Worm (Caenorhabditis elegans) whole organism, young adult: Measurements from ENCODE around the gene str-20.

ENCODE experiments used
- C06A6.2 ChIP-seq: fragments of 200-800 bp; sonication (Bioruptor generic); conservative IDR thresholded peaks from 2 replicates; pipeline ENCODE4 v1.3.6; 2022; ENCODE audit warnings: missing genetic modification characterization, missing compliant biosample characterization
- C17E4.6 ChIP-seq: fragments of 200-800 bp; sonication (Bioruptor generic); IDR thresholded peaks from 2 replicates; pipeline ENCODE4 v1.3.6; 2022; ENCODE audit warnings: missing genetic modification reagents, missing genetic modification characterization, missing compliant biosample characterization
- D2030.7 ChIP-seq: fragments of 200-800 bp; sonication (Bioruptor generic); IDR thresholded peaks from 2 replicates; pipeline ENCODE4 v1.3.6; 2022; ENCODE audit warnings: missing genetic modification reagents, missing genetic modification characterization, missing compliant biosample characterization
- F10E7.11 ChIP-seq: sonication (generic microtip); optimal IDR thresholded peaks from 2 replicates; lab custom pipeline; 2017; ENCODE audit warnings: mild to moderate bottlenecking, missing genetic modification characterization, moderate library complexity, missing compliant biosample characterization
- F22D6.2 ChIP-seq: sonication (generic microtip); optimal IDR thresholded peaks from 2 replicates; lab custom pipeline; 2016; ENCODE audit warnings: mild to moderate bottlenecking, missing genetic modification characterization, missing compliant biosample characterization
- F49E8.2 ChIP-seq: sonication (generic microtip); optimal IDR thresholded peaks from 3 replicates; lab custom pipeline; 2017; ENCODE audit warnings: missing genetic modification characterization, mild to moderate bottlenecking, missing compliant biosample characterization, antibody characterized with exemption, moderate library complexity; ENCODE audit not compliant: insufficient read depth
- F52B5.7 ChIP-seq: sonication (generic microtip); optimal IDR thresholded peaks from 2 replicates; lab custom pipeline; 2016; ENCODE audit warnings: mild to moderate bottlenecking, missing genetic modification characterization, missing compliant biosample characterization
- K11D2.4 ChIP-seq: fragments of 200-800 bp; sonication (Bioruptor generic); IDR thresholded peaks from 2 replicates; pipeline ENCODE4 v1.3.6; 2022; ENCODE audit warnings: missing genetic modification reagents, missing genetic modification characterization, missing compliant biosample characterization
- T07F8.4 ChIP-seq: sonication (generic microtip); optimal IDR thresholded peaks from 2 replicates; lab custom pipeline; 2016; ENCODE audit warnings: mild to moderate bottlenecking, missing genetic modification characterization, moderate library complexity, missing compliant biosample characterization
- T26A5.8 ChIP-seq: sonication (generic microtip); optimal IDR thresholded peaks from 2 replicates; lab custom pipeline; 2016; ENCODE audit warnings: missing genetic modification characterization, missing compliant biosample characterization
- Y53G8AR.9 ChIP-seq: fragments of 200-800 bp; sonication (Bioruptor generic); conservative IDR thresholded peaks from 2 replicates; pipeline ENCODE4 v1.3.6; 2022; ENCODE audit warnings: missing genetic modification reagents, missing genetic modification characterization, missing compliant biosample characterization
- Y95B8A.8 ChIP-seq: fragments of 200-800 bp; sonication (Bioruptor generic); IDR thresholded peaks from 2 replicates; pipeline ENCODE4 v1.3.6; 2022; ENCODE audit warnings: missing genetic modification reagents, missing genetic modification characterization, missing compliant biosample characterization
- ama-1 ChIP-seq, 3 experiments: fragments of 150-350 bp in 1 of 3; sonication (generic microtip) in 2 of 3; optimal IDR thresholded peaks; 2 replicates each; lab custom pipeline; 2014 to 2018; ENCODE audit warnings: missing biosample characterization in 2 of 3, missing genetic modification characterization in 2 of 3, missing genetic modification reagents in 2 of 3
- aptf-2 ChIP-seq: fragments of 200-800 bp; sonication (Bioruptor generic); conservative IDR thresholded peaks from 2 replicates; pipeline ENCODE4 v1.3.6; 2022; ENCODE audit warnings: missing genetic modification reagents, missing genetic modification characterization, missing compliant biosample characterization
- attf-6 ChIP-seq: fragments of 200-800 bp; sonication (Bioruptor generic); IDR thresholded peaks from 2 replicates; pipeline ENCODE4 v1.3.6; 2022; ENCODE audit warnings: missing genetic modification reagents, missing genetic modification characterization, missing compliant biosample characterization
- ccch-3 ChIP-seq: fragments of 200-800 bp; sonication (Bioruptor generic); optimal IDR thresholded peaks from 2 replicates; lab custom pipeline; 2018; ENCODE audit warnings: mild to moderate bottlenecking, missing genetic modification characterization, missing compliant biosample characterization
- cebp-1 ChIP-seq, 2 experiments: fragments of 200-800 bp in 1 of 2; sonication (Bioruptor generic) in 1 of 2; sonication (generic microtip) in 1 of 2; IDR thresholded peaks in 1 of 2; optimal IDR thresholded peaks in 1 of 2; 2 replicates each; pipeline versions ENCODE4 v1.3.6 to Lab custom; 2017 to 2022; ENCODE audit warnings: missing compliant biosample characterization in 2 of 2, missing genetic modification characterization in 2 of 2, mild to moderate bottlenecking in 1 of 2, missing genetic modification reagents in 1 of 2, moderate library complexity in 1 of 2
- ceh-27 ChIP-seq: fragments of 200-800 bp; sonication (Bioruptor generic); optimal IDR thresholded peaks from 2 replicates; lab custom pipeline; 2018; ENCODE audit warnings: mild to moderate bottlenecking, missing genetic modification characterization, moderate library complexity, missing compliant biosample characterization
- ceh-40 ChIP-seq: fragments of 200-800 bp; sonication (Bioruptor generic); IDR thresholded peaks from 2 replicates; pipeline ENCODE4 v1.3.6; 2022; ENCODE audit warnings: missing genetic modification characterization, missing compliant biosample characterization
- ceh-58 ChIP-seq: fragments of 200-800 bp; sonication (Bioruptor generic); IDR thresholded peaks from 2 replicates; pipeline ENCODE4 v1.3.6; 2022; ENCODE audit warnings: missing genetic modification characterization, missing compliant biosample characterization
- chd-7 ChIP-seq: sonication (generic microtip); optimal IDR thresholded peaks from 2 replicates; lab custom pipeline; 2016; ENCODE audit warnings: mild to moderate bottlenecking, missing genetic modification characterization, moderate library complexity, missing compliant biosample characterization
- dox-1 ChIP-seq: fragments of 200-800 bp; sonication (Bioruptor generic); IDR thresholded peaks from 2 replicates; pipeline ENCODE4 v1.3.6; 2022; ENCODE audit warnings: missing genetic modification reagents, missing genetic modification characterization, missing compliant biosample characterization
- dpff-1 ChIP-seq: sonication (generic microtip); optimal IDR thresholded peaks from 2 replicates; lab custom pipeline; 2017; ENCODE audit warnings: mild to moderate bottlenecking, missing genetic modification characterization, missing compliant biosample characterization
- egrh-3 ChIP-seq: fragments of 200-800 bp; sonication (Bioruptor generic); IDR thresholded peaks from 2 replicates; pipeline ENCODE4 v1.3.6; 2022; ENCODE audit warnings: missing genetic modification reagents, missing genetic modification characterization, missing compliant biosample characterization
- ekl-4 ChIP-seq: fragments of 200-800 bp; sonication (Bioruptor generic); IDR thresholded peaks from 2 replicates; pipeline ENCODE4 v1.3.6; 2022; ENCODE audit warnings: missing genetic modification reagents, missing genetic modification characterization, missing compliant biosample characterization
- ets-4 ChIP-seq: fragments of 200-800 bp; sonication (Bioruptor generic); optimal IDR thresholded peaks from 2 replicates; lab custom pipeline; 2018; ENCODE audit warnings: mild to moderate bottlenecking, missing genetic modification characterization, missing compliant biosample characterization
- hlh-26 ChIP-seq: fragments of 200-800 bp; sonication (Bioruptor generic); conservative IDR thresholded peaks from 2 replicates; pipeline ENCODE4 v1.3.6; 2022; ENCODE audit warnings: missing genetic modification reagents, missing genetic modification characterization, missing compliant biosample characterization
- hmg-1.2 ChIP-seq: fragments of 200-800 bp; sonication (Bioruptor generic); IDR thresholded peaks from 2 replicates; pipeline ENCODE4 v1.3.6; 2022; ENCODE audit warnings: missing genetic modification reagents, missing genetic modification characterization, missing compliant biosample characterization
- let-607 ChIP-seq, 2 experiments: fragments of 200-800 bp in 1 of 2; sonication (Bioruptor generic) in 1 of 2; sonication (generic microtip) in 1 of 2; optimal IDR thresholded peaks; 2 replicates each; lab custom pipeline; 2016 to 2018; ENCODE audit warnings: mild to moderate bottlenecking in 2 of 2, missing compliant biosample characterization in 2 of 2, missing genetic modification characterization in 2 of 2, moderate library complexity in 2 of 2, missing genotype in 1 of 2
- lin-26 ChIP-seq: fragments of 200-800 bp; sonication (Bioruptor generic); IDR thresholded peaks from 2 replicates; pipeline ENCODE4 v1.3.6; 2022; ENCODE audit warnings: missing genetic modification reagents, missing genetic modification characterization, missing compliant biosample characterization
- mes-4 ChIP-seq: sonication (generic microtip); optimal IDR thresholded peaks from 2 replicates; lab custom pipeline; 2016; ENCODE audit warnings: missing genotype, missing genetic modification characterization, missing compliant biosample characterization
- nfya-1 ChIP-seq: sonication (generic microtip); optimal IDR thresholded peaks from 2 replicates; lab custom pipeline; 2017; ENCODE audit warnings: antibody characterized with exemption, missing compliant biosample characterization, missing genetic modification characterization, borderline replicate concordance; ENCODE audit not compliant: insufficient read depth
- nfya-2 ChIP-seq: fragments of 200-800 bp; sonication (Bioruptor generic); IDR thresholded peaks from 2 replicates; pipeline ENCODE4 v1.3.6; 2022; ENCODE audit warnings: missing genetic modification reagents, missing genetic modification characterization, missing compliant biosample characterization
- nfyb-1 ChIP-seq: fragments of 200-800 bp; sonication (Bioruptor generic); IDR thresholded peaks from 2 replicates; pipeline ENCODE4 v1.3.6; 2022; ENCODE audit warnings: missing genetic modification reagents, missing genetic modification characterization, missing compliant biosample characterization
- nhr-80 ChIP-seq: sonication (generic microtip); optimal IDR thresholded peaks from 2 replicates; lab custom pipeline; 2016; ENCODE audit warnings: missing genetic modification characterization, missing compliant biosample characterization
- pbrm-1 ChIP-seq: fragments of 200-800 bp; sonication (Bioruptor generic); IDR thresholded peaks from 2 replicates; pipeline ENCODE4 v1.3.6; 2022; ENCODE audit warnings: missing genetic modification reagents, missing genetic modification characterization, missing compliant biosample characterization
- repo-1 ChIP-seq: sonication (generic microtip); optimal IDR thresholded peaks from 2 replicates; lab custom pipeline; 2017; ENCODE audit warnings: mild to moderate bottlenecking, missing genetic modification characterization, missing compliant biosample characterization
- sdz-38 ChIP-seq: sonication (generic microtip); optimal IDR thresholded peaks from 2 replicates; lab custom pipeline; 2016; ENCODE audit warnings: missing genotype, missing genetic modification characterization, missing compliant biosample characterization
- sea-2 ChIP-seq: fragments of 200-800 bp; sonication (Bioruptor generic); IDR thresholded peaks from 2 replicates; pipeline ENCODE4 v1.3.6; 2022; ENCODE audit warnings: missing genetic modification characterization, missing compliant biosample characterization
- snpc-1.1 ChIP-seq: sonication (generic microtip); optimal IDR thresholded peaks from 2 replicates; lab custom pipeline; 2017; ENCODE audit warnings: missing genetic modification characterization, mild to moderate bottlenecking, missing compliant biosample characterization, antibody characterized with exemption, moderate library complexity, missing genotype, missing genetic modification reagents; ENCODE audit not compliant: insufficient read depth
- snpc-1.3 ChIP-seq: sonication (generic microtip); optimal IDR thresholded peaks from 2 replicates; lab custom pipeline; 2017; ENCODE audit warnings: missing genetic modification characterization, mild to moderate bottlenecking, missing compliant biosample characterization, antibody characterized with exemption, moderate library complexity, missing genotype, missing genetic modification reagents; ENCODE audit not compliant: insufficient read depth
- somi-1 ChIP-seq: fragments of 200-800 bp; sonication (Bioruptor generic); optimal IDR thresholded peaks from 2 replicates; lab custom pipeline; 2018; ENCODE audit warnings: mild to moderate bottlenecking, missing genetic modification characterization, missing compliant biosample characterization
- sptf-2 ChIP-seq: fragments of 200-800 bp; sonication (Bioruptor generic); optimal IDR thresholded peaks from 2 replicates; lab custom pipeline; 2018; ENCODE audit warnings: mild to moderate bottlenecking, missing genetic modification characterization, missing compliant biosample characterization
- xnd-1 ChIP-seq: sonication (generic microtip); optimal IDR thresholded peaks from 2 replicates; lab custom pipeline; 2016; ENCODE audit warnings: missing genotype, missing genetic modification reagents, missing genetic modification characterization, missing compliant biosample characterization
- zim-3 ChIP-seq: sonication (generic microtip); optimal IDR thresholded peaks from 2 replicates; lab custom pipeline; 2017; ENCODE audit warnings: mild to moderate bottlenecking, missing genetic modification characterization, moderate library complexity, missing compliant biosample characterization

Gene str-20

DNA sequence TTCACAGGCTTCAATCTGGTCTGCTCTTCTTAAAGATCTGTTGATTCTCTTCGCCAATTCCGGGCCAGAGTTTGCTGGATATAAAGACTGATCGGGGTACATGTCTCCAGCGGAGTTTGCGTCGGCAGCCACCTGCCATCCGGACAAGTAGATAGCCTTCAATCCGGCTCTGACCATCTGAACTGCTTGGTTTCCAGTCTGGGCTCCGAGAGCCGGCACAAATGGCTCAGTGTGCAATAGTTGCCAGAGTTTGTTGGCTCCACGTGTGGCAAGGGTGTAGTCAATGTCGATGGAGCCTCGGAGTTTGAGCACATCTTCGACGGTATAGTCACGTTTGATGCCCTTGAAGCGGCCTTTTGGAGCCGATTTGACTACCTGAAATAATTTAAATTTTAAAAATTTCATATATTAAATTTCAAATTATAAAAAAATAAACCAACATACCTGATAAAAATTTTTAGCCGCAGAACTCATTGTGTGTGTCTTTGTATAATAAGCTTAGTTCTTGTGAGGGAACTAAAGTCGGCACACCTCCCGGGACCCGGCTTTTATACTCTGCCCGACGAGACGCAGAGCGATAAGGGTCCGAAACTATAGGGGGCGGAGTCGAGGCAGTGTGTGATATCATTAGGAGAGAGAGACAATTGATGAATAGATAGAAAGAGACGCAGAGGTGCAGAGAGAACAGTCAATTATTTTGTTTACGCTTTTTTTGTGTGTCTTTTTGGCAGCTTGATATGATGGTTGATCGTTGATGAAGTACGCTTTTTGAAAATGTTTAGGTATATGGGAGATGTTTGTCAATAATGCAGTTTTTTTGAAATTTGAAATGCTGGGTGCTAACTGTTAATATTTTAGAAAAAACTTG lies 28.6 kb upstream of the str-20 start, which contains the start of the genes icl-1 and srh-2 (continued):
- TF ChIP-seq lin-26 (peak; percentile 85), hmg-1.2 (GFP tag; lab: Robert Waterston, UW) (peak; percentile 37; the same call in 1 of the 2 replicates), ceh-27 (GFP tag; lab: Kevin White, UChicago) (no peak), F10E7.11 (tag; lab: Kevin White, UChicago) (no peak), mes-4 (tag; lab: Kevin White, UChicago) (no peak), nfyb-1 (GFP tag; lab: Robert Waterston, UW) (peak; percentile 68), attf-6 (no peak), chd-7 (tag; lab: Kevin White, UChicago) (peak; percentile 42), Y53G8AR.9 (GFP tag; lab: Robert Waterston, UW) (peak; percentile 87), aptf-2 (GFP tag; lab: Robert Waterston, UW) (no peak), D2030.7 (GFP tag; lab: Robert Waterston, UW) (no peak), cebp-1 (GFP tag; IDR thresholded peaks at IDR 0.05; lab: Robert Waterston, UW) (no peak; the same call in 1 of the 2 replicates), cebp-1 (tag; optimal IDR thresholded peaks at IDR 0.05; lab: Kevin White, UChicago) (peak; percentile 70), let-607 (tag; optimal IDR thresholded peaks at IDR 0.05; lab: Kevin White, UChicago) (no peak), ama-1 (optimal IDR thresholded peaks at IDR 0.05; lab: Kevin White, UChicago) (peak; percentile 97), ama-1 (GFP tag; optimal IDR thresholded peaks at IDR 0.05; lab: Kevin White, UChicago) (no peak), sptf-2 (peak; percentile 64), T07F8.4 (tag; lab: Kevin White, UChicago) (no peak), egrh-3 (no peak; the same call in 1 of the 2 replicates), dpff-1 (tag; lab: Kevin White, UChicago) (peak; percentile 68), dox-1 (peak; percentile 64), F49E8.2 (tag; lab: Kevin White, UChicago) (no peak), ceh-58 (GFP tag; lab: Robert Waterston, UW) (no peak), C06A6.2 (peak; percentile 23; the same call in 1 of the 2 replicates), repo-1 (tag; lab: Kevin White, UChicago) (peak; percentile 97), nhr-80 (tag; lab: Kevin White, UChicago) (peak; percentile 13), nfya-1 (tag; lab: Kevin White, UChicago) (no peak), xnd-1 (tag; lab: Kevin White, UChicago) (no peak), K11D2.4 (peak; percentile 73), hlh-26 (GFP tag; lab: Robert Waterston, UW) (0 out of 2 replicates have a peak, but pooled peaks have one; percentile 67), zim-3 (peak; percentile 45), pbrm-1 (GFP tag; lab: Robert Waterston, UW) (0 out of 2 replicates have a peak, but pooled peaks have one; percentile 26), sea-2 (GFP tag; lab: Robert Waterston, UW) (no peak), sdz-38 (tag; lab: Kevin White, UChicago) (no peak), F52B5.7 (tag; lab: Kevin White, UChicago) (peak; percentile 83), Y95B8A.8 (GFP tag; lab: Robert Waterston, UW) (peak; percentile 11; the same call in 1 of the 2 replicates), T26A5.8 (no peak), snpc-1.3 (tag; lab: Kevin White, UChicago) (no peak), ccch-3 (GFP tag; lab: Kevin White, UChicago) (no peak), ceh-40 (GFP tag; lab: Robert Waterston, UW) (no peak), snpc-1.1 (tag; lab: Kevin White, UChicago) (no peak), ets-4 (GFP tag; lab: Kevin White, UChicago) (no peak), nfya-2 (no peak), C17E4.6 (no peak), ekl-4 (GFP tag; lab: Robert Waterston, UW) (no peak), F22D6.2 (tag; lab: Kevin White, UChicago) (peak; percentile 28), somi-1 (GFP tag; lab: Kevin White, UChicago) (no peak)
